Worm (Caenorhabditis elegans): ENCODE measurements around the gene Y45F10B.9.
A peak's percentile ranks its signal among the peaks of the same experiment; 100 is the strongest.
"Not testable (repeated sequence)": the region's sequence is repeated elsewhere in the genome, so short reads cannot be mapped to it uniquely, and the experiment has no call there.

The Y45F10B.9 gene

ce11 chrIV:13597813-13598212, at the start of gene Y45F10B.9:
Gene Y45F10B.9 (minus strand): TSS chrIV:13597913.
- TF ChIP-seq sma-3 (GFP tag; optimal IDR thresholded peaks at IDR 0.05); nhr-12 (tag; optimal IDR thresholded peaks at IDR 0.05); unc-39 (tag; optimal IDR thresholded peaks at IDR 0.05): not testable (repeated sequence)

ce11 chrIV:13645823-13646222, 48.1 kb upstream of the Y45F10B.9 start, which contains the start of gene srz-29:
Gene srz-29 (minus strand): TSS chrIV:13645923.
- TF ChIP-seq snpc-4 (tag; optimal IDR thresholded peaks at IDR 0.05): no peak
- TF ChIP-seq nhr-10 (tag; optimal IDR thresholded peaks at IDR 0.05): no peak
- TF ChIP-seq ceh-16 (tag; optimal IDR thresholded peaks at IDR 0.05): no peak
- no peak for TF ChIP-seq crh-2 (tag; optimal IDR thresholded peaks at IDR 0.05)
- no peak for TF ChIP-seq unc-55 (GFP tag; optimal IDR thresholded peaks at IDR 0.05)
- no peak for TF ChIP-seq gmeb-1 (tag; optimal IDR thresholded peaks at IDR 0.05)
- TF ChIP-seq nhr-6 (tag; optimal IDR thresholded peaks at IDR 0.05): no peak
- TF ChIP-seq egl-27 (tag; optimal IDR thresholded peaks at IDR 0.05): no peak
- no peak for TF ChIP-seq C34F6.9 (tag; optimal IDR thresholded peaks at IDR 0.05)
- no peak for TF ChIP-seq ceh-82 (tag; optimal IDR thresholded peaks at IDR 0.05)
- no peak for TF ChIP-seq mab-5 (tag; optimal IDR thresholded peaks at IDR 0.05)
- TF ChIP-seq ama-1 (optimal IDR thresholded peaks at IDR 0.05): no peak
- TF ChIP-seq elt-3 (tag; optimal IDR thresholded peaks at IDR 0.05): no peak
- no peak for TF ChIP-seq dmd-4 (tag; optimal IDR thresholded peaks at IDR 0.05)
- no peak for TF ChIP-seq lin-13 (GFP tag; optimal IDR thresholded peaks at IDR 0.05)
- TF ChIP-seq sma-3 (GFP tag; optimal IDR thresholded peaks at IDR 0.05): no peak
- no peak for TF ChIP-seq nhr-21 (tag; optimal IDR thresholded peaks at IDR 0.05)
- no peak for TF ChIP-seq R02D3.7 (tag; optimal IDR thresholded peaks at IDR 0.05)
- TF ChIP-seq lin-11 (tag; optimal IDR thresholded peaks at IDR 0.05): no peak
- TF ChIP-seq mdl-1 (tag; optimal IDR thresholded peaks at IDR 0.05): no peak

- TF ChIP-seq fos-1 (tag; optimal IDR thresholded peaks at IDR 0.05) (peak; percentile 73), skn-1 (tag; optimal IDR thresholded peaks at IDR 0.05) (peak; percentile 68), mdl-1 (tag; optimal IDR thresholded peaks at IDR 0.05) (no peak), gmeb-1 (tag; optimal IDR thresholded peaks at IDR 0.05) (peak; percentile 15)
Observed at ce11 chrIV:13639027-13639426, 41.3 kb upstream of the Y45F10B.9 start, which contains the start of gene ugt-22. Gene ugt-22 (plus strand): TSS chrIV:13639260.

- no peak for TF ChIP-seq C34F6.9 (tag; optimal IDR thresholded peaks at IDR 0.05)
- no peak for TF ChIP-seq unc-39 (tag; optimal IDR thresholded peaks at IDR 0.05)
Observed at ce11 chrIV:13636975-13637374, 39.3 kb upstream of the Y45F10B.9 start, which contains the start of gene C08F11.7. Gene C08F11.7 (plus strand): TSS chrIV:13637275.

- TF ChIP-seq unc-55 (GFP tag; optimal IDR thresholded peaks at IDR 0.05): no peak
- TF ChIP-seq skn-1 (tag; optimal IDR thresholded peaks at IDR 0.05): no peak
- TF ChIP-seq nhr-129 (tag; optimal IDR thresholded peaks at IDR 0.05): no peak
- TF ChIP-seq sma-3 (GFP tag; optimal IDR thresholded peaks at IDR 0.05): no peak
Observed at ce11 chrIV:13633165-13633564, 35.5 kb upstream of the Y45F10B.9 start, which contains the start of gene fbxa-98. Gene fbxa-98 (plus strand): TSS chrIV:13633407.

ce11 chrIV:13632613-13633012, 34.9 kb upstream of the Y45F10B.9 start:
- TF ChIP-seq egl-27 (tag; optimal IDR thresholded peaks at IDR 0.05): no peak
- no peak for TF ChIP-seq nhr-10 (tag; optimal IDR thresholded peaks at IDR 0.05)
- no peak for TF ChIP-seq unc-62 (GFP tag; optimal IDR thresholded peaks at IDR 0.05)
- no peak for TF ChIP-seq nhr-11 (tag; optimal IDR thresholded peaks at IDR 0.05)
- no peak for TF ChIP-seq lsy-2 (tag; optimal IDR thresholded peaks at IDR 0.05)
- TF ChIP-seq ama-1 (optimal IDR thresholded peaks at IDR 0.05): no peak
- TF ChIP-seq crh-2 (tag; optimal IDR thresholded peaks at IDR 0.05): no peak
- TF ChIP-seq blmp-1 (tag; optimal IDR thresholded peaks at IDR 0.05; ENCODE audit: insufficient read depth): no peak
- TF ChIP-seq ztf-1 (GFP tag; conservative IDR thresholded peaks at IDR 0.05): no peak
- TF ChIP-seq mdl-1 (tag; optimal IDR thresholded peaks at IDR 0.05): no peak
- TF ChIP-seq nhr-21 (tag; optimal IDR thresholded peaks at IDR 0.05): no peak
- TF ChIP-seq nhr-129 (tag; optimal IDR thresholded peaks at IDR 0.05): no peak
- TF ChIP-seq nhr-23 (tag; optimal IDR thresholded peaks at IDR 0.05): no peak
- TF ChIP-seq unc-39 (tag; optimal IDR thresholded peaks at IDR 0.05): no peak
- no peak for TF ChIP-seq peb-1 (tag; optimal IDR thresholded peaks at IDR 0.05)
- no peak for TF ChIP-seq ztf-11 (tag; optimal IDR thresholded peaks at IDR 0.05)
